Fruit fly (Drosophila melanogaster) whole organism, embryonic: Measurements from ENCODE around the gene TTLL4B.

Experiments used
- Abd-B ChIP-seq: fragments of 200-800 bp; sonication (Bioruptor generic); optimal IDR thresholded peaks from 2 replicates; lab custom pipeline; 2018; ENCODE audit warnings: missing biosample characterization, mild to moderate bottlenecking, missing genetic modification characterization, moderate library complexity
- Aef1 ChIP-seq: fragments of 200-800 bp; sonication (Bioruptor generic); IDR thresholded peaks from 3 replicates; pipeline ENCODE4 v1.3.6; 2022; ENCODE audit warnings: missing biosample characterization, missing genetic modification characterization
- CG10267 ChIP-seq: fragments of 200-800 bp; sonication (Bioruptor generic); optimal IDR thresholded peaks from 2 replicates; lab custom pipeline; 2018; ENCODE audit warnings: missing biosample characterization, mild to moderate bottlenecking, missing genetic modification characterization, moderate library complexity
- CG14441 ChIP-seq: fragments of 200-800 bp; sonication (Bioruptor generic); IDR thresholded peaks from 2 replicates; pipeline ENCODE4 v1.3.6; 2022; ENCODE audit warnings: missing biosample characterization, missing genetic modification characterization
- CG14860 ChIP-seq: fragments of 200-800 bp; sonication (Bioruptor generic); IDR thresholded peaks from 3 replicates; pipeline ENCODE4 v1.3.6; 2022; ENCODE audit warnings: missing biosample characterization, missing genetic modification characterization; ENCODE audit not compliant: partially characterized antibody
- CG14965 ChIP-seq: fragments of 200-800 bp; sonication (Bioruptor generic); optimal IDR thresholded peaks from 2 replicates; lab custom pipeline; 2016; ENCODE audit warnings: missing biosample characterization, missing genetic modification characterization, borderline replicate concordance
- CG16813 ChIP-seq: fragments of 200-800 bp; sonication (Bioruptor generic); IDR thresholded peaks from 3 replicates; pipeline ENCODE4 v1.3.6; 2022; ENCODE audit warnings: missing biosample characterization, missing genetic modification characterization; ENCODE audit not compliant: partially characterized antibody
- CG17186 ChIP-seq: fragments of 200-800 bp; sonication (Bioruptor generic); optimal IDR thresholded peaks from 3 replicates; lab custom pipeline; 2017; ENCODE audit warnings: missing biosample characterization, missing genetic modification reagents, missing genetic modification characterization
- CG17568 ChIP-seq: fragments of 200-800 bp; sonication (Bioruptor generic); optimal IDR thresholded peaks from 2 replicates; lab custom pipeline; 2018; ENCODE audit warnings: missing biosample characterization, mild to moderate bottlenecking, missing genetic modification characterization, moderate library complexity
- CG17829 ChIP-seq: fragments of 200-800 bp; optimal IDR thresholded peaks from 2 replicates; lab custom pipeline; 2019; ENCODE audit warnings: missing biosample characterization, mild to moderate bottlenecking, missing genetic modification characterization, moderate library complexity
- CG33213 ChIP-seq: fragments of 200-800 bp; sonication (Bioruptor generic); optimal IDR thresholded peaks from 3 replicates; lab custom pipeline; 2016; ENCODE audit warnings: missing biosample characterization, missing genetic modification characterization
- CG34422 ChIP-seq: fragments of 200-800 bp; sonication (Bioruptor generic); IDR thresholded peaks from 3 replicates; pipeline ENCODE4 v1.3.6; 2022; ENCODE audit warnings: missing biosample characterization, missing genetic modification characterization
- CG3838 ChIP-seq: fragments of 200-800 bp; sonication (Bioruptor generic); optimal IDR thresholded peaks from 3 replicates; lab custom pipeline; 2016; ENCODE audit warnings: missing biosample characterization, missing genetic modification characterization
- CG4854 ChIP-seq: fragments of 200-800 bp; sonication (Bioruptor generic); optimal IDR thresholded peaks from 2 replicates; lab custom pipeline; 2016; ENCODE audit warnings: missing biosample characterization, missing genetic modification characterization, inconsistent platforms
- CG7928 ChIP-seq: fragments of 200-800 bp; sonication (Bioruptor generic); optimal IDR thresholded peaks from 2 replicates; lab custom pipeline; 2017; ENCODE audit warnings: missing biosample characterization, mild to moderate bottlenecking, missing genetic modification characterization
- CG9797 ChIP-seq: fragments of 200-800 bp; sonication (Bioruptor generic); optimal IDR thresholded peaks from 3 replicates; lab custom pipeline; 2018; ENCODE audit warnings: missing biosample characterization, mild to moderate bottlenecking, missing genetic modification characterization
- CHES-1-like ChIP-seq: fragments of 200-800 bp; sonication (Bioruptor generic); optimal IDR thresholded peaks from 2 replicates; lab custom pipeline; 2016; ENCODE audit warnings: missing biosample characterization, missing genetic modification characterization
- CkIIα-i1 ChIP-seq: fragments of 200-800 bp; sonication (Bioruptor generic); IDR thresholded peaks from 2 replicates; pipeline ENCODE4 v1.3.6; 2022; ENCODE audit warnings: missing biosample characterization, missing genetic modification characterization
- CoRest ChIP-seq: fragments of 200-800 bp; sonication (Bioruptor generic); optimal IDR thresholded peaks from 3 replicates; lab custom pipeline; 2018; ENCODE audit warnings: missing biosample characterization, mild to moderate bottlenecking, missing genetic modification characterization, moderate library complexity
- D19A ChIP-seq: fragments of 200-800 bp; optimal IDR thresholded peaks from 3 replicates; lab custom pipeline; 2019; ENCODE audit warnings: missing biosample characterization, mild to moderate bottlenecking, missing genetic modification characterization, moderate library complexity
- Dll ChIP-seq: fragments of 200-800 bp; sonication (Bioruptor generic); IDR thresholded peaks from 4 replicates; pipeline ENCODE4 v1.3.6; 2022; ENCODE audit warnings: missing biosample characterization, missing genetic modification characterization; ENCODE audit not compliant: partially characterized antibody
- Dp ChIP-seq: fragments of 200-800 bp; sonication (Bioruptor generic); optimal IDR thresholded peaks from 2 replicates; lab custom pipeline; 2018; ENCODE audit warnings: missing biosample characterization, mild to moderate bottlenecking, missing genetic modification characterization, moderate library complexity
- Dref ChIP-seq: fragments of 200-800 bp; sonication (Bioruptor generic); IDR thresholded peaks from 2 replicates; pipeline ENCODE4 v1.3.6; 2022; ENCODE audit warnings: missing biosample characterization, missing genetic modification characterization
- E2f2 ChIP-seq: fragments of 200-800 bp; sonication (Bioruptor generic); IDR thresholded peaks from 2 replicates; pipeline ENCODE4 v1.3.6; 2022; ENCODE audit warnings: missing biosample characterization, missing genetic modification characterization
- Ets65A ChIP-seq: fragments of 200-800 bp; sonication (Bioruptor generic); peaks from one replicate; lab custom pipeline; 2016; ENCODE audit warnings: missing biosample characterization, missing genetic modification characterization
- Ets97D ChIP-seq: fragments of 200-800 bp; sonication (Bioruptor generic); optimal IDR thresholded peaks from 3 replicates; lab custom pipeline; 2016; ENCODE audit warnings: missing biosample characterization, missing genetic modification characterization
- Gug ChIP-seq: fragments of 200-800 bp; sonication (Bioruptor generic); IDR thresholded peaks from 4 replicates; pipeline ENCODE4 v1.3.6; 2022; ENCODE audit warnings: missing biosample characterization, missing genetic modification characterization
- Kr ChIP-seq: fragments of 200-800 bp; sonication (Bioruptor generic); optimal IDR thresholded peaks from 2 replicates; lab custom pipeline; 2017; ENCODE audit warnings: missing biosample characterization, mild to moderate bottlenecking, missing genetic modification characterization
- Max ChIP-seq: fragments of 200-800 bp; sonication (Bioruptor generic); optimal IDR thresholded peaks from 2 replicates; lab custom pipeline; 2016; ENCODE audit warnings: missing biosample characterization, mild to moderate bottlenecking, missing genetic modification characterization
- Myb ChIP-seq: fragments of 200-800 bp; sonication (Bioruptor generic); optimal IDR thresholded peaks from 2 replicates; lab custom pipeline; 2016; ENCODE audit warnings: missing biosample characterization, missing genetic modification characterization
- Opbp ChIP-seq: fragments of 200-800 bp; sonication (Bioruptor generic); IDR thresholded peaks from 3 replicates; pipeline ENCODE4 v1.3.6; 2022; ENCODE audit warnings: missing biosample characterization, missing genetic modification characterization; ENCODE audit not compliant: partially characterized antibody
- Scr ChIP-seq: fragments of 200-800 bp; sonication (Bioruptor generic); IDR thresholded peaks from 2 replicates; pipeline ENCODE4 v1.3.6; 2022; ENCODE audit warnings: missing biosample characterization, missing genetic modification characterization; ENCODE audit not compliant: partially characterized antibody
- bbx ChIP-seq: fragments of 200-800 bp; sonication (Bioruptor generic); IDR thresholded peaks from 2 replicates; pipeline ENCODE4 v1.3.6; 2022; ENCODE audit warnings: missing biosample characterization, missing genetic modification characterization; ENCODE audit not compliant: partially characterized antibody
- danr ChIP-seq: fragments of 200-800 bp; sonication (Bioruptor generic); IDR thresholded peaks from 2 replicates; pipeline ENCODE4 v1.3.6; 2022; ENCODE audit warnings: missing biosample characterization, missing genetic modification characterization
- dmrt99B ChIP-seq: fragments of 200-800 bp; sonication (Bioruptor generic); optimal IDR thresholded peaks from 2 replicates; lab custom pipeline; 2018; ENCODE audit warnings: missing biosample characterization, mild to moderate bottlenecking, missing genetic modification characterization, moderate library complexity
- exex ChIP-seq: fragments of 200-800 bp; sonication (Bioruptor generic); optimal IDR thresholded peaks from 4 replicates; lab custom pipeline; 2018; ENCODE audit warnings: missing biosample characterization, mild to moderate bottlenecking, missing genetic modification characterization, moderate library complexity
- gce ChIP-seq: fragments of 200-800 bp; sonication (Bioruptor generic); IDR thresholded peaks from 3 replicates; pipeline ENCODE4 v1.3.6; 2022; ENCODE audit warnings: missing biosample characterization, missing genetic modification characterization
- gfzf ChIP-seq: fragments of 200-800 bp; sonication (Bioruptor generic); optimal IDR thresholded peaks from 2 replicates; lab custom pipeline; 2016; ENCODE audit warnings: missing biosample characterization, mild to moderate bottlenecking, missing genetic modification characterization, moderate library complexity
- hb ChIP-seq: fragments of 200-800 bp; sonication (Bioruptor generic); IDR thresholded peaks from 3 replicates; pipeline ENCODE4 v1.3.6; 2022; ENCODE audit warnings: missing biosample characterization, missing genetic modification characterization; ENCODE audit not compliant: partially characterized antibody
- her ChIP-seq: fragments of 200-800 bp; sonication (Bioruptor generic); optimal IDR thresholded peaks from 2 replicates; lab custom pipeline; 2016; ENCODE audit warnings: missing biosample characterization, missing genetic modification characterization
- klu ChIP-seq: fragments of 200-800 bp; sonication (Bioruptor generic); IDR thresholded peaks from 2 replicates; pipeline ENCODE4 v1.3.6; 2022; ENCODE audit warnings: missing biosample characterization, missing genetic modification characterization
- nerfin-1 ChIP-seq: fragments of 200-800 bp; sonication (Bioruptor generic); optimal IDR thresholded peaks from 3 replicates; lab custom pipeline; 2019; ENCODE audit warnings: missing biosample characterization, mild to moderate bottlenecking, missing genetic modification characterization, moderate library complexity
- nmo ChIP-seq: fragments of 200-800 bp; sonication (Bioruptor generic); optimal IDR thresholded peaks from 2 replicates; lab custom pipeline; 2018; ENCODE audit warnings: missing biosample characterization, mild to moderate bottlenecking, missing genetic modification characterization, moderate library complexity
- onecut ChIP-seq: fragments of 200-800 bp; sonication (Bioruptor generic); IDR thresholded peaks from 2 replicates; pipeline ENCODE4 v1.3.6; 2022; ENCODE audit warnings: missing biosample characterization, missing genetic modification characterization
- phol ChIP-seq: fragments of 200-800 bp; sonication (Bioruptor generic); optimal IDR thresholded peaks from 3 replicates; lab custom pipeline; 2018; ENCODE audit warnings: missing biosample characterization, mild to moderate bottlenecking, missing genetic modification characterization, moderate library complexity
- prd ChIP-seq, 3 experiments: fragments of >200 bp in 2 of 3; fragments of 200-800 bp in 1 of 3; sonication (Bioruptor generic) in 1 of 3; optimal IDR thresholded peaks in 2 of 3; IDR thresholded peaks in 1 of 3; 2 replicates in 2 of 3; 3 replicates in 1 of 3; pipeline versions ENCODE4 v1.3.6 to Lab custom; 2017 to 2022; ENCODE audit warnings: missing biosample characterization in 1 of 3, missing genetic modification characterization in 1 of 3
- sna ChIP-seq: fragments of 200-800 bp; sonication (Bioruptor generic); IDR thresholded peaks from 2 replicates; pipeline ENCODE4 v1.3.6; 2022; ENCODE audit warnings: missing biosample characterization, missing genetic modification characterization; ENCODE audit not compliant: partially characterized antibody
- stwl ChIP-seq: fragments of 200-800 bp; sonication (Bioruptor generic); optimal IDR thresholded peaks from 3 replicates; lab custom pipeline; 2018; ENCODE audit warnings: missing biosample characterization, mild to moderate bottlenecking, missing genetic modification characterization, moderate library complexity
- tio ChIP-seq: fragments of 200-800 bp; sonication (Bioruptor generic); optimal IDR thresholded peaks from 2 replicates; lab custom pipeline; 2017; ENCODE audit warnings: missing biosample characterization, missing genetic modification characterization, inconsistent platforms

The TTLL4B gene

DNA sequence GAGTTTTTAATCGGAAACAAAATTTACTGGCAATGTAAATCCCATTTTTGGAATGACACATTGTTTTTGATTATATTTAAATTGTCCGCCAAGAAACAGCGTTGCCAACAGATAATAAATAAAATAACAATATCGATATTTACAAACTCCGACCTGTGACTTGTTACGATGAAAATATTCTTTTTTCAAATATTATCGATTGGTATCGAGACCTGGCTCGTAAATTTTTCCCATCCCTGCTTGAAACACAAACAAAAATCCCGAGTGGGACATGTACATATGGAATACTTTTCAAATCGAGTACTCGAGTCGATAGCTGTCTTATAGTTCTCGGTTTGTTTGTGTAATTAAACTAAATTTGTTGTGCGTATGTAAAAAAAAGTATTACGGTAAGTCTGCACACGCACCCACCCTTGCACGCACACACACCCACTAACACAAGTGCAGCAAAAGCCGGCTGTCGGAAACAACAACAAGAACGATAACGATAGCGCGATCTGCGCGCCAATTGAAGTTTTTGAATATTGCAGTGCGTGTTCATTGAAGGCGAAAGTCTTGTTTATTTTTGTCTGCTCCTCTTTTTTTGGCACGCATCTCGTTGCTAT is at the start of gene TTLL4B:
Gene TTLL4B, plus strand, starts transcription at position 232 of the 605 bp plus-strand sequence.
- peak; percentile 34 for TF ChIP-seq CG9797 (GFP tag; lab: Kevin White, UChicago)
- TF ChIP-seq danr (GFP tag; lab: Robert Waterston, UW): no peak
- peak; percentile 92 for TF ChIP-seq bbx (GFP tag; lab: Robert Waterston, UW)
- peak; percentile 84 for TF ChIP-seq hb (GFP tag; lab: Robert Waterston, UW)
- peak; percentile 90 for TF ChIP-seq Dll (GFP tag; lab: Robert Waterston, UW)
- TF ChIP-seq CG14441 (GFP tag; lab: Robert Waterston, UW): no peak
- TF ChIP-seq Ets65A: peak; percentile 75
- peak; percentile 95 for TF ChIP-seq E2f2 (GFP tag; lab: Robert Waterston, UW)
- TF ChIP-seq CG17568 (GFP tag; lab: Kevin White, UChicago): no peak
- no peak for TF ChIP-seq gce (GFP tag; lab: Robert Waterston, UW)
- TF ChIP-seq CG17829 (tag; lab: Kevin White, UChicago): peak; percentile 17
- TF ChIP-seq sna (GFP tag; lab: Robert Waterston, UW): peak; percentile 94
- TF ChIP-seq onecut (GFP tag; lab: Robert Waterston, UW): no peak
- TF ChIP-seq tio: no peak
- peak; percentile 24 for TF ChIP-seq her (GFP tag; lab: Kevin White, UChicago)
- peak; percentile 39 for TF ChIP-seq CHES-1-like (GFP tag; lab: Kevin White, UChicago)
- no peak for TF ChIP-seq Kr (GFP tag; lab: Kevin White, UChicago)
- peak; percentile 11 for TF ChIP-seq nerfin-1 (tag; lab: Kevin White, UChicago)
- TF ChIP-seq klu (GFP tag; lab: Robert Waterston, UW): no peak
- TF ChIP-seq gfzf (GFP tag; lab: Kevin White, UChicago): peak; percentile 19
- TF ChIP-seq CG16813: peak; percentile 92
- TF ChIP-seq Scr (GFP tag; lab: Robert Waterston, UW): peak; percentile 92
- TF ChIP-seq Max (GFP tag; lab: Kevin White, UChicago): peak; percentile 13
- TF ChIP-seq prd (optimal IDR thresholded peaks at IDR 0.05; lab: Kevin White, UChicago): no peak
- no peak for TF ChIP-seq prd (GFP tag; IDR thresholded peaks at IDR 0.05; lab: Robert Waterston, UW)
- TF ChIP-seq CG17186 (GFP tag; lab: Kevin White, UChicago): peak; percentile 6
- peak; percentile 83; the same call in 2 of the 3 replicates for TF ChIP-seq CG34422
- TF ChIP-seq Myb (GFP tag; lab: Kevin White, UChicago): peak; percentile 23
- TF ChIP-seq Dp (GFP tag; lab: Kevin White, UChicago): peak; percentile 95
- peak; percentile 25 for TF ChIP-seq CG3838 (GFP tag; lab: Kevin White, UChicago)
- TF ChIP-seq Dref (GFP tag; lab: Robert Waterston, UW): peak; percentile 94
- no peak for TF ChIP-seq exex (tag; lab: Kevin White, UChicago)
- TF ChIP-seq nmo (GFP tag; lab: Kevin White, UChicago): peak; percentile 58
- peak; percentile 45 for TF ChIP-seq CoRest (tag; lab: Kevin White, UChicago)
- peak; percentile 93 for TF ChIP-seq Opbp (GFP tag; lab: Robert Waterston, UW)
- peak; percentile 42 for TF ChIP-seq Abd-B (GFP tag; lab: Kevin White, UChicago)
- TF ChIP-seq CG33213: no peak
- peak; percentile 48 for TF ChIP-seq CG10267
- TF ChIP-seq stwl: peak; percentile 89
- TF ChIP-seq dmrt99B (tag; lab: Kevin White, UChicago): no peak
- TF ChIP-seq D19A (tag; lab: Kevin White, UChicago): no peak
- TF ChIP-seq CkIIα-i1: no peak
- TF ChIP-seq CG4854 (GFP tag; lab: Kevin White, UChicago): no peak
- peak; percentile 79 for TF ChIP-seq CG14860 (GFP tag; lab: Robert Waterston, UW)
- TF ChIP-seq Ets97D: peak; percentile 58
- no peak for TF ChIP-seq Gug (GFP tag; lab: Robert Waterston, UW)
- peak; percentile 36 for TF ChIP-seq phol (tag; lab: Kevin White, UChicago)
- no peak for TF ChIP-seq CG14965 (GFP tag; lab: Kevin White, UChicago)
- peak; percentile 62 for TF ChIP-seq Aef1 (GFP tag; lab: Robert Waterston, UW)
- TF ChIP-seq CG7928 (GFP tag; lab: Kevin White, UChicago): peak; percentile 84
